Fruit fly (Drosophila melanogaster): Measurements from ENCODE around the gene wol.
A peak's percentile ranks its signal among the peaks of the same experiment; 100 is the strongest.

Gene wol

DNA sequence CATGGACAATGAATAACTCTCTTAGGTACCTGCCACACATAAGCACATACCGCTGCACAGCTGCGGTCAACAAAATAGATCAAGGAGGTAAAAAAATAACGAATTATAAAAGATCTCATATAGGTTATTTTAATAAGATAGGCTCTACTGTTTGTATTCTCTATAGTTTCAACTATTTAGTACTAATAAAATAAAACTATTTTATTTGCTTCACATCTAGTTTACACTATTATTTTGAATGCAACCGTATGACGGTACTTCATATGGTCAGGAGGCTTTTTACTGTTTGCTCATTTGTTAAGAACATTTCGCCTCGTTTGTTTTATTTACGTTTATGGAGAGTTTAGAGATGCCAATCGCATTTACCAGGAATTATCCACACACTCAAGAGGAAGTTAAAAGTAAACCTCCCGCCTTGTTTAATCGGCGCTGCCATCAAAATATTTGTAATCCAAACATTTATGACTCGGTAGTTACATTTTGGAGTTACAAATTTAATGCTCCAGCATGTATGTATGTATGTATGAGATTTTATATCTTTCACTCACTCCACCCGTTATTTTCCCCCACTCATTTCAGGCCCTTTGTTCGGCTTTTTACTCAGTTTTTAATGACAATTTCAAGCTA is 27.7 kb downstream of the wol start (continued):
- TF ChIP-seq CG32772 (GFP tag; IDR thresholded peaks at IDR 0.05) (peak; percentile 57), CG17829 (tag; optimal IDR thresholded peaks at IDR 0.05) (peak; percentile 86), Sox100B (GFP tag; optimal IDR thresholded peaks at IDR 0.05) (peak; percentile 63), Oli (tag; optimal IDR thresholded peaks at IDR 0.05) (peak; percentile 76), chif (GFP tag; optimal IDR thresholded peaks at IDR 0.05) (peak; percentile 46 to 68), E2f1 (GFP tag; IDR thresholded peaks at IDR 0.05) (peak; percentile 37; the same call in 1 of the 2 replicates), Asciz (GFP tag; optimal IDR thresholded peaks at IDR 0.05) (peak; percentile 51), NK7.1 (GFP tag; optimal IDR thresholded peaks at IDR 0.05) (no peak), CG2202 (tag; optimal IDR thresholded peaks at IDR 0.05) (peak; percentile 36), CG11696 (GFP tag; IDR thresholded peaks at IDR 0.05) (peak; percentile 96), CG17802 (tag; optimal IDR thresholded peaks at IDR 0.05) (peak; percentile 29), CG12104 (GFP tag; optimal IDR thresholded peaks at IDR 0.05) (peak; percentile 25), esg (GFP tag; conservative IDR thresholded peaks at IDR 0.05) (peak; percentile 26; the same call in 1 of the 2 replicates), CG3847 (GFP tag; IDR thresholded peaks at IDR 0.05) (peak; percentile 46), nmo (GFP tag; optimal IDR thresholded peaks at IDR 0.05) (peak; percentile 84), CG43689 (GFP tag; IDR thresholded peaks at IDR 0.05) (no peak), CG15011 (GFP tag; optimal IDR thresholded peaks at IDR 0.05) (peak; percentile 49), CG4820 (GFP tag; optimal IDR thresholded peaks at IDR 0.05) (peak; percentile 57), Opbp (GFP tag; IDR thresholded peaks at IDR 0.05; ENCODE audit: partially characterized antibody) (no peak), dmrt99B (tag; optimal IDR thresholded peaks at IDR 0.05) (peak; percentile 79), br (optimal IDR thresholded peaks at IDR 0.05) (no peak), MTF-1 (GFP tag; optimal IDR thresholded peaks at IDR 0.05; ENCODE audit: borderline replicate concordance) (peak; percentile 27), mam (GFP tag; optimal IDR thresholded peaks at IDR 0.05) (no peak), HLH4C (GFP tag; IDR thresholded peaks at IDR 0.05; ENCODE audit: partially characterized antibody) (no peak), scrt (GFP tag; optimal IDR thresholded peaks at IDR 0.05) (peak; percentile 8), CG18619 (GFP tag; optimal IDR thresholded peaks at IDR 0.05) (peak; percentile 40), Elba2 (GFP tag; optimal IDR thresholded peaks at IDR 0.05) (no peak), Xrp1 (GFP tag; IDR thresholded peaks at IDR 0.05) (peak; percentile 88), kay (GFP tag; optimal IDR thresholded peaks at IDR 0.05) (peak; percentile 3), CG13424 (tag; optimal IDR thresholded peaks at IDR 0.05) (peak; percentile 64), ranshi (GFP tag; IDR thresholded peaks at IDR 0.05) (peak; percentile 53; the same call in 1 of the 2 replicates), Gug (GFP tag; IDR thresholded peaks at IDR 0.05) (no peak), NC2β (GFP tag; optimal IDR thresholded peaks at IDR 0.05) (peak; percentile 35), CG4707 (GFP tag; optimal IDR thresholded peaks at IDR 0.05) (peak; percentile 12), Hmr (GFP tag; optimal IDR thresholded peaks at IDR 0.05) (peak; percentile 50), CG5953 (GFP tag; IDR thresholded peaks at IDR 0.05) (no peak; the same call in 1 of the 2 replicates), CG6813 (GFP tag; optimal IDR thresholded peaks at IDR 0.05) (peak; percentile 56), fd96Cb (tag; optimal IDR thresholded peaks at IDR 0.05) (peak; percentile 63), CG8924 (tag; optimal IDR thresholded peaks at IDR 0.05) (peak; percentile 90), CG2889 (GFP tag; IDR thresholded peaks at IDR 0.05) (peak; percentile 26; the same call in 1 of the 3 replicates), danr (GFP tag; IDR thresholded peaks at IDR 0.05) (peak; percentile 33; the same call in 1 of the 2 replicates), en (GFP tag; optimal IDR thresholded peaks at IDR 0.05) (peak; percentile 13), nom (GFP tag; optimal IDR thresholded peaks at IDR 0.05) (peak; percentile 15), tap (tag; optimal IDR thresholded peaks at IDR 0.05) (peak; percentile 63), nerfin-1 (tag; optimal IDR thresholded peaks at IDR 0.05) (peak; percentile 56), tgo (GFP tag; IDR thresholded peaks at IDR 0.05) (peak; percentile 55; the same call in 2 of the 3 replicates), CG9215 (GFP tag; IDR thresholded peaks at IDR 0.05) (no peak), jigr1 (GFP tag; IDR thresholded peaks at IDR 0.05) (no peak), CG10462 (GFP tag; optimal IDR thresholded peaks at IDR 0.05) (peak; percentile 42), CG13775 (GFP tag; optimal IDR thresholded peaks at IDR 0.05) (peak; percentile 60)
